Fruit fly (Drosophila melanogaster) whole organism, embryonic: ENCODE data around the gene raw.
A peak's percentile ranks its signal among the peaks of the same experiment; 100 is the strongest.

ENCODE experiments used
- Ada2b ChIP-seq: fragments of 200-800 bp; sonication (Bioruptor generic); IDR thresholded peaks from 2 replicates; pipeline ENCODE4 v1.3.6; 2022; ENCODE audit warnings: missing biosample characterization, missing genetic modification characterization
- Bgb ChIP-seq: fragments of 200-800 bp; sonication (Bioruptor generic); IDR thresholded peaks from 2 replicates; pipeline ENCODE4 v1.3.6; 2022; ENCODE audit warnings: missing biosample characterization, missing genetic modification characterization; ENCODE audit not compliant: partially characterized antibody
- CG10147 ChIP-seq: fragments of 200-800 bp; sonication (Bioruptor generic); optimal IDR thresholded peaks from 2 replicates; lab custom pipeline; 2019; ENCODE audit warnings: missing biosample characterization, mild to moderate bottlenecking, missing genetic modification characterization, moderate library complexity
- CG12219 ChIP-seq: fragments of 200-800 bp; sonication (Bioruptor generic); optimal IDR thresholded peaks from 3 replicates; lab custom pipeline; 2018; ENCODE audit warnings: missing biosample characterization, mild to moderate bottlenecking, missing genetic modification characterization
- CG1233 ChIP-seq: fragments of 200-800 bp; sonication (Bioruptor generic); optimal IDR thresholded peaks from 4 replicates; lab custom pipeline; 2018; ENCODE audit warnings: missing biosample characterization, mild to moderate bottlenecking, missing genetic modification characterization
- CG12391 ChIP-seq: fragments of 200-800 bp; sonication (Bioruptor generic); optimal IDR thresholded peaks from 3 replicates; lab custom pipeline; 2018; ENCODE audit warnings: missing biosample characterization, mild to moderate bottlenecking, missing genetic modification characterization, moderate library complexity
- CG12659 ChIP-seq: fragments of 200-800 bp; sonication (Bioruptor generic); optimal IDR thresholded peaks from 3 replicates; lab custom pipeline; 2017; ENCODE audit warnings: mild to moderate bottlenecking, missing biosample characterization, missing genetic modification reagents, missing genetic modification characterization
- CG12769 ChIP-seq: fragments of 200-800 bp; sonication (Bioruptor generic); optimal IDR thresholded peaks from 2 replicates; lab custom pipeline; 2019; ENCODE audit warnings: missing biosample characterization, mild to moderate bottlenecking, missing genetic modification characterization, moderate library complexity
- CG16815 ChIP-seq: fragments of 200-800 bp; sonication (Bioruptor generic); optimal IDR thresholded peaks from 3 replicates; lab custom pipeline; 2017; ENCODE audit warnings: missing biosample characterization, mild to moderate bottlenecking, missing genetic modification characterization
- CG17385 ChIP-seq: fragments of 200-800 bp; sonication (Bioruptor generic); optimal IDR thresholded peaks from 3 replicates; lab custom pipeline; 2018; ENCODE audit warnings: missing biosample characterization, mild to moderate bottlenecking, missing genetic modification characterization
- CG17802 ChIP-seq: fragments of 200-800 bp; sonication (Bioruptor generic); optimal IDR thresholded peaks from 2 replicates; lab custom pipeline; 2018; ENCODE audit warnings: missing biosample characterization, mild to moderate bottlenecking, missing genetic modification characterization, moderate library complexity
- CG30020 ChIP-seq: fragments of 200-800 bp; optimal IDR thresholded peaks from 2 replicates; lab custom pipeline; 2019; ENCODE audit warnings: missing biosample characterization, mild to moderate bottlenecking, missing genetic modification characterization, moderate library complexity
- CG33557 ChIP-seq: fragments of 200-800 bp; sonication (Bioruptor generic); optimal IDR thresholded peaks from 2 replicates; lab custom pipeline; 2019; ENCODE audit warnings: missing biosample characterization, mild to moderate bottlenecking, missing genetic modification characterization, moderate library complexity
- CG3847 ChIP-seq: fragments of 200-800 bp; sonication (Bioruptor generic); IDR thresholded peaks from 2 replicates; pipeline ENCODE4 v1.3.6; 2022; ENCODE audit warnings: missing biosample characterization, missing genetic modification characterization
- CG4328 ChIP-seq: fragments of 200-800 bp; sonication (Bioruptor generic); optimal IDR thresholded peaks from 3 replicates; lab custom pipeline; 2017; ENCODE audit warnings: missing biosample characterization, missing genetic modification reagents, missing genetic modification characterization
- CG4854 ChIP-seq: fragments of 200-800 bp; sonication (Bioruptor generic); optimal IDR thresholded peaks from 2 replicates; lab custom pipeline; 2016; ENCODE audit warnings: missing biosample characterization, missing genetic modification characterization, inconsistent platforms
- CG5953 ChIP-seq: fragments of 200-800 bp; sonication (Bioruptor generic); IDR thresholded peaks from 2 replicates; pipeline ENCODE4 v1.3.6; 2022; ENCODE audit warnings: missing biosample characterization, missing genetic modification characterization
- CG6175 ChIP-seq: fragments of 200-800 bp; sonication (Bioruptor generic); IDR thresholded peaks from 3 replicates; pipeline ENCODE4 v1.3.6; 2022; ENCODE audit warnings: missing biosample characterization, missing genetic modification characterization
- CG6854 ChIP-seq: fragments of 200-800 bp; sonication (Bioruptor generic); optimal IDR thresholded peaks from 3 replicates; lab custom pipeline; 2017; ENCODE audit warnings: missing biosample characterization, mild to moderate bottlenecking, missing genetic modification characterization
- CG7786 ChIP-seq: fragments of 200-800 bp; sonication (Bioruptor generic); optimal IDR thresholded peaks from 2 replicates; lab custom pipeline; 2016; ENCODE audit warnings: missing biosample characterization, missing genetic modification characterization
- CG7928 ChIP-seq: fragments of 200-800 bp; sonication (Bioruptor generic); optimal IDR thresholded peaks from 2 replicates; lab custom pipeline; 2017; ENCODE audit warnings: missing biosample characterization, mild to moderate bottlenecking, missing genetic modification characterization
- CG8388 ChIP-seq: fragments of 200-800 bp; sonication (Bioruptor generic); optimal IDR thresholded peaks from 2 replicates; lab custom pipeline; 2019; ENCODE audit warnings: missing biosample characterization, mild to moderate bottlenecking, missing genetic modification characterization, moderate library complexity
- CG8765 ChIP-seq: fragments of 200-800 bp; sonication (Bioruptor generic); IDR thresholded peaks from 2 replicates; pipeline ENCODE4 v1.3.6; 2022; ENCODE audit warnings: missing biosample characterization, missing genetic modification characterization
- CG9932 ChIP-seq: fragments of 200-800 bp; sonication (Bioruptor generic); IDR thresholded peaks from 2 replicates; pipeline ENCODE4 v1.3.6; 2022; ENCODE audit warnings: missing biosample characterization, missing genetic modification characterization
- Dek ChIP-seq: fragments of 200-800 bp; sonication (Bioruptor generic); optimal IDR thresholded peaks from 3 replicates; lab custom pipeline; 2019; ENCODE audit warnings: missing biosample characterization, mild to moderate bottlenecking, missing genetic modification characterization, moderate library complexity
- Hr78 ChIP-seq, 2 experiments: fragments of 200-800 bp in 1 of 2; fragments of >200 bp in 1 of 2; sonication (Bioruptor generic) in 1 of 2; optimal IDR thresholded peaks; 2 replicates each; lab custom pipeline; 2017 to 2019; ENCODE audit warnings: missing biosample characterization in 2 of 2, missing genetic modification characterization in 2 of 2, mild to moderate bottlenecking in 1 of 2, moderate library complexity in 1 of 2
- Max ChIP-seq: fragments of 200-800 bp; sonication (Bioruptor generic); optimal IDR thresholded peaks from 2 replicates; lab custom pipeline; 2016; ENCODE audit warnings: missing biosample characterization, mild to moderate bottlenecking, missing genetic modification characterization
- Poxn ChIP-seq: fragments of 200-800 bp; sonication (Bioruptor generic); IDR thresholded peaks from 2 replicates; pipeline ENCODE4 v1.3.6; 2022; ENCODE audit warnings: missing biosample characterization, missing genetic modification characterization
- Stat92E ChIP-seq, 3 experiments: fragments of >200 bp in 2 of 3; fragments of 200-800 bp in 1 of 3; sonication (Bioruptor generic) in 1 of 3; optimal IDR thresholded peaks; 2 replicates each; lab custom pipeline; 2017 to 2019; ENCODE audit warnings: missing biosample characterization in 3 of 3, missing genetic modification characterization in 3 of 3, mild to moderate bottlenecking in 1 of 3, moderate library complexity in 1 of 3
- dm ChIP-seq: fragments of 200-800 bp; sonication (Bioruptor generic); optimal IDR thresholded peaks from 3 replicates; lab custom pipeline; 2016; ENCODE audit warnings: missing biosample characterization, missing genetic modification characterization
- ewg ChIP-seq: fragments of 200-800 bp; sonication (Bioruptor generic); optimal IDR thresholded peaks from 3 replicates; lab custom pipeline; 2017; ENCODE audit warnings: mild to moderate bottlenecking, missing biosample characterization, missing genetic modification reagents, missing genetic modification characterization
- exex ChIP-seq: fragments of 200-800 bp; sonication (Bioruptor generic); optimal IDR thresholded peaks from 4 replicates; lab custom pipeline; 2018; ENCODE audit warnings: missing biosample characterization, mild to moderate bottlenecking, missing genetic modification characterization, moderate library complexity
- gro ChIP-seq: fragments of 200-800 bp; sonication (Bioruptor generic); optimal IDR thresholded peaks from 2 replicates; lab custom pipeline; 2016; ENCODE audit warnings: missing biosample characterization, missing genetic modification characterization
- inv ChIP-seq: fragments of 200-800 bp; sonication (Bioruptor generic); IDR thresholded peaks from 2 replicates; pipeline ENCODE4 v1.3.6; 2022; ENCODE audit warnings: missing biosample characterization, missing genetic modification characterization; ENCODE audit not compliant: partially characterized antibody
- knrl ChIP-seq: fragments of 200-800 bp; sonication (Bioruptor generic); IDR thresholded peaks from 3 replicates; pipeline ENCODE4 v1.3.6; 2022; ENCODE audit warnings: missing biosample characterization, missing genetic modification characterization; ENCODE audit not compliant: partially characterized antibody
- pho ChIP-seq: fragments of 200-800 bp; sonication (Bioruptor generic); optimal IDR thresholded peaks from 2 replicates; lab custom pipeline; 2016; ENCODE audit warnings: missing biosample characterization, missing genetic modification characterization
- pros ChIP-seq: fragments of 200-800 bp; sonication (Bioruptor generic); optimal IDR thresholded peaks from 3 replicates; lab custom pipeline; 2019; ENCODE audit warnings: missing biosample characterization, mild to moderate bottlenecking, missing genetic modification characterization, moderate library complexity
- psq ChIP-seq: fragments of 200-800 bp; sonication (Bioruptor generic); optimal IDR thresholded peaks from 2 replicates; lab custom pipeline; 2017; ENCODE audit warnings: missing biosample characterization, missing genetic modification characterization
- scrt ChIP-seq: fragments of 200-800 bp; sonication (Bioruptor generic); optimal IDR thresholded peaks from 2 replicates; lab custom pipeline; 2018; ENCODE audit warnings: missing biosample characterization, mild to moderate bottlenecking, missing genetic modification characterization, moderate library complexity
- sd ChIP-seq: fragments of 200-800 bp; sonication (Bioruptor generic); optimal IDR thresholded peaks from 3 replicates; lab custom pipeline; 2018; ENCODE audit warnings: missing biosample characterization, mild to moderate bottlenecking, missing genetic modification characterization, moderate library complexity
- seq ChIP-seq: fragments of 200-800 bp; sonication (Bioruptor generic); IDR thresholded peaks from 2 replicates; pipeline ENCODE4 v1.3.6; 2022; ENCODE audit warnings: missing biosample characterization, missing genetic modification characterization
- sim ChIP-seq: fragments of 200-800 bp; sonication (Bioruptor generic); IDR thresholded peaks from 2 replicates; pipeline ENCODE4 v1.3.6; 2022; ENCODE audit warnings: missing biosample characterization, missing genetic modification characterization
- sima ChIP-seq: fragments of 200-800 bp; sonication (Bioruptor generic); optimal IDR thresholded peaks from 2 replicates; lab custom pipeline; 2016; ENCODE audit warnings: missing biosample characterization, missing genetic modification characterization
- ssp ChIP-seq: fragments of 200-800 bp; sonication (Bioruptor generic); IDR thresholded peaks from 2 replicates; pipeline ENCODE4 v1.3.6; 2022; ENCODE audit warnings: missing biosample characterization, missing genetic modification characterization
- stc ChIP-seq: fragments of 200-800 bp; sonication (Bioruptor generic); IDR thresholded peaks from 2 replicates; pipeline ENCODE4 v1.3.6; 2022; ENCODE audit warnings: missing biosample characterization, missing genetic modification characterization
- tio ChIP-seq: fragments of 200-800 bp; sonication (Bioruptor generic); optimal IDR thresholded peaks from 2 replicates; lab custom pipeline; 2017; ENCODE audit warnings: missing biosample characterization, missing genetic modification characterization, inconsistent platforms
- unpg ChIP-seq: fragments of 200-800 bp; sonication (Bioruptor generic); optimal IDR thresholded peaks from 3 replicates; lab custom pipeline; 2018; ENCODE audit warnings: missing biosample characterization, mild to moderate bottlenecking, missing genetic modification characterization, moderate library complexity
- wek ChIP-seq: fragments of 200-800 bp; sonication (Bioruptor generic); optimal IDR thresholded peaks from 3 replicates; lab custom pipeline; 2018; ENCODE audit warnings: missing biosample characterization, mild to moderate bottlenecking, missing genetic modification characterization, moderate library complexity

Gene raw

dm6 chr2L:8691292-8691975, 49.0 kb downstream of the raw start (continued):
- peak; percentile 62 for TF ChIP-seq CG4854 (GFP tag; lab: Kevin White, UChicago)
- TF ChIP-seq scrt (GFP tag; lab: Kevin White, UChicago): peak; percentile 75
- TF ChIP-seq Dek (tag; lab: Kevin White, UChicago): peak; percentile 78
- peak; percentile 24; the same call in 1 of the 3 replicates for TF ChIP-seq knrl (GFP tag; lab: Robert Waterston, UW)
- peak; percentile 81 for TF ChIP-seq ewg (GFP tag; lab: Kevin White, UChicago)
- peak; percentile 59; the same call in 1 of the 2 replicates for TF ChIP-seq ssp (GFP tag; lab: Robert Waterston, UW)
- peak; percentile 74 for TF ChIP-seq CG30020 (tag; lab: Kevin White, UChicago)
- peak; percentile 90 for TF ChIP-seq CG33557 (GFP tag; lab: Kevin White, UChicago)
- no peak for TF ChIP-seq inv
- TF ChIP-seq sd (tag; lab: Kevin White, UChicago): peak; percentile 67
- no peak for TF ChIP-seq Poxn
- peak; percentile 82 for TF ChIP-seq unpg
- peak; percentile 72 for TF ChIP-seq CG3847 (GFP tag; lab: Robert Waterston, UW)
- TF ChIP-seq CG17802 (tag; lab: Kevin White, UChicago): no peak
- TF ChIP-seq CG10147: peak; percentile 89
- peak; percentile 93 for TF ChIP-seq CG12391
- no peak for TF ChIP-seq dm (GFP tag; lab: Kevin White, UChicago)
- peak in 1 of 3 experiments; percentile 58 for TF ChIP-seq Stat92E (GFP tag; optimal IDR thresholded peaks at IDR 0.05; lab: Kevin White, UChicago)
- TF ChIP-seq sima (GFP tag; lab: Kevin White, UChicago): no peak
- peak; percentile 66 for TF ChIP-seq CG7928 (GFP tag; lab: Kevin White, UChicago)
- peak; percentile 44 for TF ChIP-seq CG12219 (GFP tag; lab: Kevin White, UChicago)
- TF ChIP-seq sim (GFP tag; lab: Robert Waterston, UW): no peak
- peak; percentile 16; the same call in 1 of the 2 replicates for TF ChIP-seq CG5953
- TF ChIP-seq Bgb (GFP tag; lab: Robert Waterston, UW): no peak
- no peak for TF ChIP-seq CG8765 (GFP tag; lab: Robert Waterston, UW)
- peak in 1 of 2 experiments; percentile 86 for TF ChIP-seq Hr78 (GFP tag; optimal IDR thresholded peaks at IDR 0.05; lab: Kevin White, UChicago)
- TF ChIP-seq CG12769 (tag; lab: Kevin White, UChicago): peak; percentile 29
- TF ChIP-seq CG7786 (GFP tag; lab: Kevin White, UChicago): peak; percentile 26
- TF ChIP-seq CG8388: peak; percentile 89
- peak; percentile 27 for TF ChIP-seq wek (GFP tag; lab: Kevin White, UChicago)
- TF ChIP-seq tio (GFP tag; lab: Kevin White, UChicago): peak; percentile 90
- peak; percentile 85 for TF ChIP-seq CG6854
- TF ChIP-seq stc (GFP tag; lab: Robert Waterston, UW): peak; percentile 81
- TF ChIP-seq gro: peak; percentile 61
- peak; percentile 44 for TF ChIP-seq psq (GFP tag; lab: Kevin White, UChicago)
- peak; percentile 41 for TF ChIP-seq pros (GFP tag; lab: Kevin White, UChicago)
- TF ChIP-seq pho (GFP tag; lab: Kevin White, UChicago): peak; percentile 70
- TF ChIP-seq CG17385: peak; percentile 88
- TF ChIP-seq CG16815: peak; percentile 78
- TF ChIP-seq CG9932 (GFP tag; lab: Robert Waterston, UW): peak; percentile 75
- peak; percentile 89 for TF ChIP-seq CG12659 (GFP tag; lab: Kevin White, UChicago)
- peak; percentile 68 for TF ChIP-seq exex
- peak; percentile 85 for TF ChIP-seq CG4328 (GFP tag; lab: Kevin White, UChicago)
- TF ChIP-seq Ada2b (GFP tag; lab: Robert Waterston, UW): peak; percentile 78
- TF ChIP-seq Max (GFP tag; lab: Kevin White, UChicago): peak; percentile 75
- peak; percentile 78 for TF ChIP-seq seq (GFP tag; lab: Robert Waterston, UW)
- TF ChIP-seq CG1233 (GFP tag; lab: Kevin White, UChicago): peak; percentile 84
- 0 out of 3 replicates have a peak, but pooled peaks have one; percentile 18 for TF ChIP-seq CG6175 (GFP tag; lab: Robert Waterston, UW)
